Fruit fly (Drosophila melanogaster): Measurements from ENCODE around the gene CG10063.

The CG10063 gene

dm6 chr3L:6997410-6997809, 25.1 kb upstream of the CG10063 start:
- TF ChIP-seq Sp1 (GFP tag; optimal IDR thresholded peaks at IDR 0.05): no peak
- TF ChIP-seq dsf (GFP tag; optimal IDR thresholded peaks at IDR 0.05; ENCODE audit: borderline replicate concordance): no peak
- no peak for TF ChIP-seq Vsx2 (GFP tag; optimal IDR thresholded peaks at IDR 0.05; ENCODE audit: partially characterized antibody)
- no peak for TF ChIP-seq HLH106 (tag; optimal IDR thresholded peaks at IDR 0.05)
- TF ChIP-seq pan (optimal IDR thresholded peaks at IDR 0.05): no peak
- TF ChIP-seq Abd-B (GFP tag; optimal IDR thresholded peaks at IDR 0.05): no peak
- TF ChIP-seq sage (GFP tag; optimal IDR thresholded peaks at IDR 0.05): no peak
- TF ChIP-seq tai (GFP tag; optimal IDR thresholded peaks at IDR 0.05): no peak
- TF ChIP-seq brk (GFP tag; optimal IDR thresholded peaks at IDR 0.05): no peak
- TF ChIP-seq foxo (GFP tag; optimal IDR thresholded peaks at IDR 0.05): no peak
- TF ChIP-seq GATAd (GFP tag; optimal IDR thresholded peaks at IDR 0.05): no peak
- TF ChIP-seq Hr78 (GFP tag; optimal IDR thresholded peaks at IDR 0.05): no peak
- no peak for TF ChIP-seq CrebA (GFP tag; optimal IDR thresholded peaks at IDR 0.05; ENCODE audit: borderline replicate concordance)
- no peak for TF ChIP-seq ey (GFP tag; optimal IDR thresholded peaks at IDR 0.05)
- no peak for TF ChIP-seq CG9705 (GFP tag; optimal IDR thresholded peaks at IDR 0.05)
- no peak for TF ChIP-seq Myc (optimal IDR thresholded peaks at IDR 0.05)
- no peak for TF ChIP-seq jim (GFP tag; optimal IDR thresholded peaks at IDR 0.05)
- TF ChIP-seq fru (GFP tag; optimal IDR thresholded peaks at IDR 0.05): no peak
- TF ChIP-seq OdsH (GFP tag; optimal IDR thresholded peaks at IDR 0.05): no peak
- TF ChIP-seq CG32264 (GFP tag; optimal IDR thresholded peaks at IDR 0.05): no peak

- TF ChIP-seq GATAd (GFP tag; optimal IDR thresholded peaks at IDR 0.05) (no peak), Hr78 (GFP tag; optimal IDR thresholded peaks at IDR 0.05) (no peak), dl (GFP tag; optimal IDR thresholded peaks at IDR 0.05; ENCODE audit: insufficient read depth in 1 of 2, partially characterized antibody in 2 of 2) (no peak), pan (optimal IDR thresholded peaks at IDR 0.05) (no peak), sv (GFP tag; optimal IDR thresholded peaks at IDR 0.05) (no peak), brk (GFP tag; optimal IDR thresholded peaks at IDR 0.05) (no peak), Myc (optimal IDR thresholded peaks at IDR 0.05) (no peak), h (GFP tag; optimal IDR thresholded peaks at IDR 0.05) (peak; percentile 26), HLH106 (tag; optimal IDR thresholded peaks at IDR 0.05) (peak; percentile 31), tai (GFP tag; optimal IDR thresholded peaks at IDR 0.05) (no peak), Jra (GFP tag; optimal IDR thresholded peaks at IDR 0.05) (no peak), lola (GFP tag; optimal IDR thresholded peaks at IDR 0.05) (no peak), CG9705 (GFP tag; optimal IDR thresholded peaks at IDR 0.05) (no peak), Vsx2 (GFP tag; optimal IDR thresholded peaks at IDR 0.05; ENCODE audit: partially characterized antibody) (no peak), Abd-B (GFP tag; optimal IDR thresholded peaks at IDR 0.05) (no peak), dsf (GFP tag; optimal IDR thresholded peaks at IDR 0.05; ENCODE audit: borderline replicate concordance) (no peak), Hr83 (GFP tag; optimal IDR thresholded peaks at IDR 0.05; ENCODE audit: poor library complexity, severe bottlenecking) (no peak), foxo (GFP tag; optimal IDR thresholded peaks at IDR 0.05) (peak in 1 of 2 experiments; percentile 29), usp (GFP tag; optimal IDR thresholded peaks at IDR 0.05) (no peak), dmrt93B (GFP tag; optimal IDR thresholded peaks at IDR 0.05) (no peak), psq (GFP tag; optimal IDR thresholded peaks at IDR 0.05) (peak; percentile 0), CG32264 (GFP tag; optimal IDR thresholded peaks at IDR 0.05) (no peak), OdsH (GFP tag; optimal IDR thresholded peaks at IDR 0.05) (peak; percentile 22), fru (GFP tag; optimal IDR thresholded peaks at IDR 0.05) (peak; percentile 16), Rel (GFP tag; optimal IDR thresholded peaks at IDR 0.05) (no peak), Rel (tag; optimal IDR thresholded peaks at IDR 0.05) (no peak), rgr (GFP tag; optimal IDR thresholded peaks at IDR 0.05) (peak; percentile 28), Hnf4 (GFP tag; optimal IDR thresholded peaks at IDR 0.05) (no peak), woc (GFP tag; optimal IDR thresholded peaks at IDR 0.05) (no peak), br (GFP tag; optimal IDR thresholded peaks at IDR 0.05) (peak; percentile 9), Sp1 (GFP tag; optimal IDR thresholded peaks at IDR 0.05) (peak; percentile 7), Mio (GFP tag; optimal IDR thresholded peaks at IDR 0.05) (no peak), CrebA (GFP tag; optimal IDR thresholded peaks at IDR 0.05; ENCODE audit: borderline replicate concordance) (no peak), jim (GFP tag; optimal IDR thresholded peaks at IDR 0.05) (no peak), ey (GFP tag; optimal IDR thresholded peaks at IDR 0.05) (peak; percentile 13), sage (GFP tag; optimal IDR thresholded peaks at IDR 0.05) (no peak), Dfd (GFP tag; optimal IDR thresholded peaks at IDR 0.05) (no peak), Dif (GFP tag; optimal IDR thresholded peaks at IDR 0.05; ENCODE audit: partially characterized antibody) (no peak), N (GFP tag; optimal IDR thresholded peaks at IDR 0.05) (no peak)
Observed at dm6 chr3L:6996907-6997306, 24.6 kb upstream of the CG10063 start.

Data from whole organism, wandering third instar larva.